Worm (Caenorhabditis elegans) whole organism, mixed stage, embryonic: ENCODE measurements around the gene try-14.

ENCODE experiments used
- lsy-2 ChIP-seq: fragments of 150-350 bp; optimal IDR thresholded peaks from 2 replicates; lab custom pipeline; 2014; ENCODE audit warnings: missing biosample characterization, missing genetic modification characterization
- mls-2 ChIP-seq: sonication (generic microtip); optimal IDR thresholded peaks from 2 replicates; lab custom pipeline; 2016; ENCODE audit warnings: mild to moderate bottlenecking, missing genetic modification characterization, moderate library complexity, missing compliant biosample characterization
- nhr-237 ChIP-seq: fragments of 150-350 bp; optimal IDR thresholded peaks from 2 replicates; lab custom pipeline; 2014; ENCODE audit warnings: missing biosample characterization, missing genetic modification characterization
- nhr-28 ChIP-seq: fragments of 150-350 bp; optimal IDR thresholded peaks from 2 replicates; lab custom pipeline; 2014; ENCODE audit warnings: missing biosample characterization, missing genetic modification characterization
- nhr-76 ChIP-seq: sonication (generic microtip); optimal IDR thresholded peaks from 2 replicates; lab custom pipeline; 2017; ENCODE audit warnings: missing biosample characterization, missing genetic modification characterization
- ztf-11 ChIP-seq: fragments of 150-350 bp; optimal IDR thresholded peaks from 2 replicates; lab custom pipeline; 2014; ENCODE audit warnings: missing biosample characterization, missing genetic modification characterization

ce11 chrX:7540033-7540432 lies 44.6 kb upstream of the try-14 start, which contains the start of gene glb-16:
- no peak for TF ChIP-seq lsy-2 (tag; lab: Kevin White, UChicago)
- no peak for TF ChIP-seq nhr-237 (tag; lab: Kevin White, UChicago)
- TF ChIP-seq nhr-28 (tag; lab: Kevin White, UChicago), result no peak
- TF ChIP-seq nhr-76, result no peak
- TF ChIP-seq ztf-11, result no peak
- TF ChIP-seq mls-2, result no peak
